Worm (Caenorhabditis elegans): ENCODE results near the gene cnp-3.

ce11 chrX:17170401-17170800 is 32.5 kb upstream of the cnp-3 start:
- TF ChIP-seq lin-39 (tag; optimal IDR thresholded peaks at IDR 0.05) (no peak), unc-62 (GFP tag; optimal IDR thresholded peaks at IDR 0.05) (no peak), unc-30 (tag; optimal IDR thresholded peaks at IDR 0.05) (no peak), F16B12.6 (tag; optimal IDR thresholded peaks at IDR 0.05) (no peak), rnt-1 (tag; optimal IDR thresholded peaks at IDR 0.05) (no peak), nhr-19 (GFP tag; conservative IDR thresholded peaks at IDR 0.05) (no peak), tlp-1 (tag; optimal IDR thresholded peaks at IDR 0.05) (no peak), alr-1 (tag; optimal IDR thresholded peaks at IDR 0.05; ENCODE audit: borderline replicate concordance) (no peak), ceh-90 (tag; optimal IDR thresholded peaks at IDR 0.05) (no peak), fkh-4 (tag; optimal IDR thresholded peaks at IDR 0.05; ENCODE audit: borderline replicate concordance) (no peak)

Measured in whole organism, L1 larva.